Fruit fly (Drosophila melanogaster) whole organism, pupa: Measurements from ENCODE around the gene MED28.

ENCODE experiments used
- CG15710 ChIP-seq: fragments of 200-800 bp; sonication (Bioruptor generic); optimal IDR thresholded peaks from 2 replicates; lab custom pipeline; 2018; ENCODE audit warnings: missing biosample characterization, mild to moderate bottlenecking, missing genetic modification characterization, moderate library complexity
- CG8301 ChIP-seq: fragments of 200-800 bp; sonication (Bioruptor generic); optimal IDR thresholded peaks from 2 replicates; lab custom pipeline; 2018; ENCODE audit warnings: missing biosample characterization, mild to moderate bottlenecking, missing genetic modification characterization
- EcR ChIP-seq: fragments of 200-800 bp; sonication (Bioruptor generic); optimal IDR thresholded peaks from 3 replicates; lab custom pipeline; 2019; ENCODE audit warnings: missing biosample characterization, missing genetic modification characterization, mild to moderate bottlenecking, moderate library complexity, missing genetic modification reagents
- Ets98B ChIP-seq: fragments of 200-800 bp; sonication (Bioruptor generic); IDR thresholded peaks from 2 replicates; pipeline ENCODE4 v1.3.6; 2022; ENCODE audit warnings: missing biosample characterization, missing genetic modification characterization

DNA sequence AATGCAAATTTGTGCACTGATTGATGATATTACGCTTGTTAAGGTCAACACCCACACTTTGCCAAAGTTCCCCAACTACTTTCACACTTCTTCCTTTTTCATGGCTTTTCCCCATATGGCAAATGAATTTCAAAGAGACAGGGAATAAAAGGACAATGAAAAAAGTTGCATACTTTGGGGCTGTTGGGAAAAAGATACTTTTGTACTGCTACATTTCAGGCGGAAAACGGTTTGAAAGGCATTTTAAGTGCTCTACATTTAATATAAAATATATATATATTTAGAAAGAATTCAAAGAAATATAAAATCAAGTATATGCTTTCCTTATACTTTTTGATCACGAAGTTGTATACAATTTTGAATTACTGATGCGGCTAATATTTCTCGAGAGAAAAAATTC is 35.9 kb downstream of the MED28 start:
- TF ChIP-seq CG15710 (tag; lab: Kevin White, UChicago), result no peak
- TF ChIP-seq Ets98B (GFP tag; lab: Robert Waterston, UW), result no peak
- TF ChIP-seq EcR (GFP tag; lab: Kevin White, UChicago), result no peak
- TF ChIP-seq CG8301, result no peak
